Fruit fly (Drosophila melanogaster) whole organism, pupa: Measurements from ENCODE around the gene Ugalt.

ENCODE experiments used
- CG10348 ChIP-seq: fragments of 200-800 bp; sonication (Bioruptor generic); IDR thresholded peaks from 2 replicates; pipeline ENCODE4 v1.3.6; 2022; ENCODE audit warnings: missing biosample characterization, missing genetic modification characterization
- EcR ChIP-seq: fragments of 200-800 bp; sonication (Bioruptor generic); optimal IDR thresholded peaks from 3 replicates; lab custom pipeline; 2019; ENCODE audit warnings: missing biosample characterization, missing genetic modification characterization, mild to moderate bottlenecking, moderate library complexity, missing genetic modification reagents

dm6 chrX:2744042-2744441 lies 40.4 kb upstream of the Ugalt start, which contains the start of gene Syx4:
- TF ChIP-seq CG10348 (peak; percentile 76), EcR (GFP tag; lab: Kevin White, UChicago) (no peak)
